Worm (Caenorhabditis elegans) whole organism, L4 larva: ENCODE data around the gene fipr-21.

ENCODE experiments used
- D1046.2 ChIP-seq: fragments of 200-800 bp; sonication (Bioruptor generic); IDR thresholded peaks from 2 replicates; pipeline ENCODE4 v1.3.6; 2022; ENCODE audit warnings: missing genetic modification characterization, missing compliant biosample characterization
- F10B5.3 ChIP-seq: sonication (generic microtip); optimal IDR thresholded peaks from 2 replicates; lab custom pipeline; 2016; ENCODE audit warnings: mild to moderate bottlenecking, missing genetic modification characterization, missing compliant biosample characterization
- F26F4.8 ChIP-seq: fragments of 200-800 bp; sonication (Bioruptor generic); conservative IDR thresholded peaks from 2 replicates; pipeline ENCODE4 v1.3.6; 2022; ENCODE audit warnings: missing genetic modification characterization, missing compliant biosample characterization
- F44E2.7 ChIP-seq: fragments of 200-800 bp; sonication (Bioruptor generic); IDR thresholded peaks from 2 replicates; pipeline ENCODE4 v2.1.2; 2022; ENCODE audit warnings: missing genetic modification characterization, missing compliant biosample characterization
- F49E8.2 ChIP-seq: sonication (generic microtip); optimal IDR thresholded peaks from 2 replicates; lab custom pipeline; 2016; ENCODE audit warnings: missing compliant biosample characterization, mild to moderate bottlenecking, missing genetic modification characterization, borderline replicate concordance
- R02D3.7 ChIP-seq: fragments of 150-350 bp; sonication (generic microtip); optimal IDR thresholded peaks from 3 replicates; lab custom pipeline; 2014; ENCODE audit warnings: missing biosample characterization, missing genetic modification characterization
- T26A8.4 ChIP-seq: fragments of 200-800 bp; sonication (Bioruptor generic); IDR thresholded peaks from 2 replicates; pipeline ENCODE4 v1.3.6; 2022; ENCODE audit warnings: missing genetic modification characterization, missing compliant biosample characterization
- ceh-62 ChIP-seq: sonication (generic microtip); optimal IDR thresholded peaks from 2 replicates; lab custom pipeline; 2017; ENCODE audit warnings: missing biosample characterization, missing genetic modification characterization
- daf-12 ChIP-seq: fragments of 150-350 bp; optimal IDR thresholded peaks from 2 replicates; lab custom pipeline; 2014; ENCODE audit warnings: missing biosample characterization, missing genetic modification reagents, missing genetic modification characterization
- daf-16 ChIP-seq, 3 experiments: sonication (generic microtip); optimal IDR thresholded peaks; 2 replicates each; lab custom pipeline; 2016 to 2017; ENCODE audit warnings: missing genetic modification characterization in 3 of 3, missing genetic modification reagents in 3 of 3, mild to moderate bottlenecking in 2 of 3, missing compliant biosample characterization in 2 of 3, missing biosample characterization in 1 of 3, moderate library complexity in 1 of 3
- daf-19 ChIP-seq: fragments of 200-800 bp; sonication (Bioruptor generic); conservative IDR thresholded peaks from 2 replicates; pipeline ENCODE4 v1.3.6; 2022; ENCODE audit warnings: missing genetic modification characterization, missing compliant biosample characterization
- daf-8 ChIP-seq: fragments of 200-800 bp; sonication (Bioruptor generic); IDR thresholded peaks from 2 replicates; pipeline ENCODE4 v1.3.6; 2022; ENCODE audit warnings: missing genetic modification characterization, missing compliant biosample characterization
- dmd-6 ChIP-seq: fragments of 200-800 bp; sonication (Bioruptor generic); IDR thresholded peaks from 2 replicates; pipeline ENCODE4 v1.3.6; 2022; ENCODE audit warnings: missing genetic modification reagents, missing genetic modification characterization, missing compliant biosample characterization
- dmd-9 ChIP-seq: fragments of 200-800 bp; sonication (Bioruptor generic); IDR thresholded peaks from 2 replicates; pipeline ENCODE4 v1.3.6; 2022; ENCODE audit warnings: missing genetic modification reagents, missing genetic modification characterization, missing compliant biosample characterization
- dpl-1 ChIP-seq: fragments of 150-350 bp; optimal IDR thresholded peaks from 2 replicates; lab custom pipeline; 2014; ENCODE audit warnings: missing biosample characterization, missing genetic modification reagents, missing genetic modification characterization
- duxl-1 ChIP-seq: sonication (generic microtip); optimal IDR thresholded peaks from 2 replicates; lab custom pipeline; 2016; ENCODE audit warnings: mild to moderate bottlenecking, missing genetic modification characterization, moderate library complexity, missing compliant biosample characterization; ENCODE audit not compliant: poor library complexity
- dve-1 ChIP-seq: sonication (generic microtip); optimal IDR thresholded peaks from 2 replicates; lab custom pipeline; 2017; ENCODE audit warnings: antibody characterized with exemption, mild to moderate bottlenecking, missing genetic modification characterization, missing compliant biosample characterization; ENCODE audit not compliant: insufficient read depth
- fos-1 ChIP-seq: fragments of 150-350 bp; optimal IDR thresholded peaks from 2 replicates; lab custom pipeline; 2014; ENCODE audit warnings: missing biosample characterization, missing genetic modification characterization
- hif-1 ChIP-seq, 2 experiments: sonication (generic microtip); optimal IDR thresholded peaks; 2 replicates each; lab custom pipeline; 2016 to 2017; ENCODE audit warnings: missing compliant biosample characterization in 2 of 2, missing genetic modification characterization in 2 of 2, missing genetic modification reagents in 2 of 2, missing genotype in 2 of 2, mild to moderate bottlenecking in 1 of 2
- hlh-11 ChIP-seq: fragments of 200-800 bp; sonication (Bioruptor generic); optimal IDR thresholded peaks from 2 replicates; lab custom pipeline; 2018; ENCODE audit warnings: mild to moderate bottlenecking, missing genetic modification characterization, missing compliant biosample characterization
- hlh-30 ChIP-seq: sonication (generic microtip); optimal IDR thresholded peaks from 2 replicates; lab custom pipeline; 2017; ENCODE audit warnings: antibody characterized with exemption, mild to moderate bottlenecking, missing genetic modification characterization, missing compliant biosample characterization; ENCODE audit not compliant: insufficient read depth
- lim-7 ChIP-seq: fragments of 200-800 bp; sonication (Bioruptor generic); IDR thresholded peaks from 2 replicates; pipeline ENCODE4 v1.3.6; 2022; ENCODE audit warnings: missing genetic modification characterization, missing compliant biosample characterization
- lir-3 ChIP-seq: sonication (generic microtip); optimal IDR thresholded peaks from 2 replicates; lab custom pipeline; 2016; ENCODE audit warnings: mild to moderate bottlenecking, missing genetic modification characterization, missing compliant biosample characterization
- lsy-2 ChIP-seq, 2 experiments: fragments of 150-350 bp in 1 of 2; sonication (generic microtip) in 1 of 2; optimal IDR thresholded peaks; 2 replicates each; lab custom pipeline; 2014 to 2017; ENCODE audit warnings: missing biosample characterization in 2 of 2, missing genetic modification characterization in 2 of 2
- madf-5 ChIP-seq, 2 experiments: fragments of 200-800 bp; sonication (Bioruptor generic); IDR thresholded peaks; 2 replicates each; pipeline ENCODE4 v1.3.6; 2022; ENCODE audit warnings: missing compliant biosample characterization in 2 of 2, missing genetic modification characterization in 2 of 2
- madf-9 ChIP-seq: fragments of 200-800 bp; sonication (Bioruptor generic); conservative IDR thresholded peaks from 2 replicates; pipeline ENCODE4 v1.3.6; 2022; ENCODE audit warnings: missing genetic modification reagents, missing genetic modification characterization, missing compliant biosample characterization
- mdl-1 ChIP-seq, 2 experiments: fragments of 150-350 bp in 1 of 2; sonication (generic microtip) in 1 of 2; optimal IDR thresholded peaks; 2 replicates each; lab custom pipeline; 2014 to 2017; ENCODE audit warnings: missing biosample characterization in 2 of 2, missing genetic modification characterization in 2 of 2
- mdt-29 ChIP-seq: fragments of 200-800 bp; sonication (Bioruptor generic); IDR thresholded peaks from 2 replicates; pipeline ENCODE4 v1.3.6; 2022; ENCODE audit warnings: missing genetic modification reagents, missing genetic modification characterization, missing compliant biosample characterization
- mes-2 ChIP-seq: sonication (generic microtip); optimal IDR thresholded peaks from 2 replicates; lab custom pipeline; 2016; ENCODE audit warnings: missing genotype, mild to moderate bottlenecking, missing genetic modification characterization, missing compliant biosample characterization; ENCODE audit not compliant: poor library complexity, severe bottlenecking
- mxl-3 ChIP-seq: fragments of 200-800 bp; sonication (Bioruptor generic); optimal IDR thresholded peaks from 2 replicates; lab custom pipeline; 2018; ENCODE audit warnings: mild to moderate bottlenecking, missing genetic modification characterization, missing compliant biosample characterization
- nhr-10 ChIP-seq: fragments of 150-350 bp; optimal IDR thresholded peaks from 2 replicates; lab custom pipeline; 2014; ENCODE audit warnings: missing biosample characterization, missing genetic modification characterization
- nhr-102 ChIP-seq: sonication (generic microtip); optimal IDR thresholded peaks from 2 replicates; lab custom pipeline; 2016; ENCODE audit warnings: mild to moderate bottlenecking, missing genetic modification characterization, moderate library complexity, missing compliant biosample characterization
- nhr-111 ChIP-seq: fragments of 200-800 bp; sonication (Bioruptor generic); optimal IDR thresholded peaks from 2 replicates; lab custom pipeline; 2018; ENCODE audit warnings: mild to moderate bottlenecking, missing genetic modification characterization, missing compliant biosample characterization
- nhr-41 ChIP-seq: fragments of 200-800 bp; sonication (Bioruptor generic); IDR thresholded peaks from 2 replicates; pipeline ENCODE4 v1.3.6; 2022; ENCODE audit warnings: missing genetic modification reagents, missing genetic modification characterization, missing compliant biosample characterization
- nhr-42 ChIP-seq: fragments of 200-800 bp; sonication (Bioruptor generic); IDR thresholded peaks from 2 replicates; pipeline ENCODE4 v1.3.6; 2022; ENCODE audit warnings: missing genetic modification characterization, missing compliant biosample characterization
- nhr-77 ChIP-seq: fragments of 150-350 bp; optimal IDR thresholded peaks from 2 replicates; lab custom pipeline; 2014; ENCODE audit warnings: missing biosample characterization, missing genetic modification characterization
- php-3 ChIP-seq: fragments of 200-800 bp; sonication (Bioruptor generic); IDR thresholded peaks from 2 replicates; pipeline ENCODE4 v1.3.6; 2022; ENCODE audit warnings: missing genetic modification reagents, missing genetic modification characterization, missing compliant biosample characterization
- pqm-1 ChIP-seq: sonication (generic microtip); optimal IDR thresholded peaks from 2 replicates; lab custom pipeline; 2017; ENCODE audit warnings: missing biosample characterization, missing genetic modification characterization
- saeg-2 ChIP-seq: fragments of 200-800 bp; sonication (Bioruptor generic); IDR thresholded peaks from 2 replicates; pipeline ENCODE4 v1.3.6; 2022; ENCODE audit warnings: missing genetic modification reagents, missing genetic modification characterization, missing compliant biosample characterization
- sdz-12 ChIP-seq: fragments of 200-800 bp; sonication (Bioruptor generic); optimal IDR thresholded peaks from 2 replicates; lab custom pipeline; 2018; ENCODE audit warnings: mild to moderate bottlenecking, missing genetic modification characterization, missing compliant biosample characterization
- snpc-1.2 ChIP-seq: fragments of 200-800 bp; sonication (Bioruptor generic); IDR thresholded peaks from 2 replicates; pipeline ENCODE4 v1.3.6; 2022; ENCODE audit warnings: missing genetic modification reagents, missing genetic modification characterization, missing compliant biosample characterization
- snpc-4 ChIP-seq: fragments of 150-350 bp; optimal IDR thresholded peaks from 2 replicates; lab custom pipeline; 2014; ENCODE audit warnings: missing biosample characterization, missing genetic modification characterization
- spr-3 ChIP-seq: fragments of 200-800 bp; sonication (Bioruptor generic); optimal IDR thresholded peaks from 2 replicates; lab custom pipeline; 2018; ENCODE audit warnings: mild to moderate bottlenecking, missing genetic modification characterization, missing compliant biosample characterization
- unc-62 ChIP-seq, 3 experiments: fragments of 150-350 bp in 1 of 3; sonication (generic microtip); optimal IDR thresholded peaks in 2 of 3; peaks in 1 of 3; 1 replicate in 1 of 3; 2 replicates in 2 of 3; lab custom pipeline; 2014 to 2017; ENCODE audit warnings: missing biosample characterization in 3 of 3, missing genetic modification characterization in 3 of 3, missing genetic modification reagents in 3 of 3, missing genotype in 1 of 3
- vab-7 ChIP-seq: fragments of 200-800 bp; sonication (Bioruptor generic); IDR thresholded peaks from 2 replicates; pipeline ENCODE4 v1.3.6; 2022; ENCODE audit warnings: missing genetic modification reagents, missing genetic modification characterization, missing compliant biosample characterization
- zip-11 ChIP-seq: fragments of 200-800 bp; sonication (Bioruptor generic); IDR thresholded peaks from 2 replicates; pipeline ENCODE4 v1.3.6; 2022; ENCODE audit warnings: missing genetic modification characterization, missing compliant biosample characterization
- zip-2 ChIP-seq: fragments of 150-350 bp; optimal IDR thresholded peaks from 2 replicates; lab custom pipeline; 2014; ENCODE audit warnings: missing biosample characterization, missing genetic modification characterization
- ztf-11 ChIP-seq: fragments of 150-350 bp; optimal IDR thresholded peaks from 2 replicates; lab custom pipeline; 2014; ENCODE audit warnings: missing biosample characterization, missing genetic modification characterization

Gene fipr-21

ce11 chrX:10340044-10340443 lies 35.7 kb downstream of the fipr-21 start:
- no peak for TF ChIP-seq ceh-62 (tag; lab: Kevin White, UChicago)
- TF ChIP-seq dmd-6 (GFP tag; lab: Robert Waterston, UW) = peak; percentile 41; the same call in 1 of the 2 replicates
- no peak for TF ChIP-seq zip-2 (tag; lab: Kevin White, UChicago)
- no peak for TF ChIP-seq duxl-1 (tag; lab: Kevin White, UChicago)
- no peak for TF ChIP-seq mdl-1 (tag; optimal IDR thresholded peaks at IDR 0.05; lab: Kevin White, UChicago)
- TF ChIP-seq T26A8.4 (GFP tag; lab: Robert Waterston, UW) = no peak
- TF ChIP-seq nhr-102 (tag; lab: Kevin White, UChicago) = no peak
- no peak for TF ChIP-seq dpl-1 (GFP tag; lab: Kevin White, UChicago)
- TF ChIP-seq R02D3.7 (tag; lab: Kevin White, UChicago) = no peak
- no peak for TF ChIP-seq ztf-11 (tag; lab: Kevin White, UChicago)
- no peak for TF ChIP-seq zip-11 (GFP tag; lab: Robert Waterston, UW)
- TF ChIP-seq unc-62 (GFP tag; optimal IDR thresholded peaks at IDR 0.05 in 1 of 2; lab: Kevin White, UChicago) = peak in 1 of 2 experiments; percentile 26
- TF ChIP-seq unc-62 (tag; optimal IDR thresholded peaks at IDR 0.05; lab: Kevin White, UChicago) = no peak
- TF ChIP-seq saeg-2 (GFP tag; lab: Robert Waterston, UW) = no peak
- no peak for TF ChIP-seq D1046.2 (GFP tag; lab: Robert Waterston, UW)
- no peak for TF ChIP-seq hif-1 (tag; optimal IDR thresholded peaks at IDR 0.05; lab: Kevin White, UChicago)
- TF ChIP-seq spr-3 (GFP tag; lab: Kevin White, UChicago) = no peak
- no peak for TF ChIP-seq F49E8.2 (tag; lab: Kevin White, UChicago)
- no peak for TF ChIP-seq madf-9
- no peak for TF ChIP-seq sdz-12
- peak; percentile 72 for TF ChIP-seq pqm-1 (tag; lab: Kevin White, UChicago)
- no peak for TF ChIP-seq daf-16 (GFP tag; optimal IDR thresholded peaks at IDR 0.05; lab: Kevin White, UChicago)
- TF ChIP-seq daf-16 (tag; optimal IDR thresholded peaks at IDR 0.05; lab: Kevin White, UChicago) = peak; percentile 34
- TF ChIP-seq F26F4.8 = no peak
- TF ChIP-seq dmd-9 (GFP tag; lab: Robert Waterston, UW) = no peak
- TF ChIP-seq hlh-11 (tag; lab: Kevin White, UChicago) = peak; percentile 46
- TF ChIP-seq vab-7 (GFP tag; lab: Robert Waterston, UW) = no peak
- no peak for TF ChIP-seq snpc-4 (tag; lab: Kevin White, UChicago)
- no peak for TF ChIP-seq mdt-29
- no peak for TF ChIP-seq daf-12 (tag; lab: Kevin White, UChicago)
- peak; percentile 20 for TF ChIP-seq mxl-3 (GFP tag; lab: Kevin White, UChicago)
- no peak for TF ChIP-seq madf-5 (GFP tag; IDR thresholded peaks at IDR 0.05; lab: Robert Waterston, UW)
- no peak for TF ChIP-seq F44E2.7 (GFP tag; lab: Robert Waterston, UW)
- TF ChIP-seq nhr-77 (tag; lab: Kevin White, UChicago) = no peak
- peak; percentile 17 for TF ChIP-seq nhr-10 (tag; lab: Kevin White, UChicago)

ce11 chrX:10340986-10341385 lies 36.7 kb downstream of the fipr-21 start, which contains the start of gene R07E3.1:
TSS of gene R07E3.1 (minus strand) at chrX:10341161.
- TF ChIP-seq fos-1 (tag; lab: Kevin White, UChicago) = no peak
- peak; percentile 49 for TF ChIP-seq hlh-11 (tag; lab: Kevin White, UChicago)
- no peak for TF ChIP-seq daf-19 (GFP tag; lab: Robert Waterston, UW)
- TF ChIP-seq dmd-6 (GFP tag; lab: Robert Waterston, UW) = peak; percentile 57
- peak; percentile 71 for TF ChIP-seq dve-1
- peak; percentile 43 for TF ChIP-seq hlh-30
- no peak for TF ChIP-seq F10B5.3 (tag; lab: Kevin White, UChicago)
- TF ChIP-seq nhr-42 (GFP tag; lab: Robert Waterston, UW) = no peak
- no peak for TF ChIP-seq mes-2 (tag; lab: Kevin White, UChicago)
- no peak for TF ChIP-seq nhr-111 (GFP tag; lab: Kevin White, UChicago)
- TF ChIP-seq madf-9 = no peak
- peak; percentile 41; the same call in 1 of the 2 replicates for TF ChIP-seq php-3 (GFP tag; lab: Robert Waterston, UW)
- TF ChIP-seq nhr-77 (tag; lab: Kevin White, UChicago) = peak; percentile 9
- TF ChIP-seq pqm-1 (tag; lab: Kevin White, UChicago) = peak; percentile 49
- no peak for TF ChIP-seq lir-3 (tag; lab: Kevin White, UChicago)
- no peak for TF ChIP-seq daf-16 (GFP tag; optimal IDR thresholded peaks at IDR 0.05; lab: Kevin White, UChicago)
- TF ChIP-seq daf-16 (tag; optimal IDR thresholded peaks at IDR 0.05; lab: Kevin White, UChicago) = peak; percentile 88
- no peak for TF ChIP-seq zip-2 (tag; lab: Kevin White, UChicago)
- TF ChIP-seq lsy-2 (tag; optimal IDR thresholded peaks at IDR 0.05; lab: Kevin White, UChicago) = no peak
- TF ChIP-seq nhr-41 (GFP tag; lab: Robert Waterston, UW) = no peak
- no peak for TF ChIP-seq lim-7
- no peak for TF ChIP-seq daf-8
- no peak for TF ChIP-seq spr-3 (GFP tag; lab: Kevin White, UChicago)
- TF ChIP-seq snpc-1.2 = no peak
- TF ChIP-seq ceh-62 (tag; lab: Kevin White, UChicago) = no peak
